Worm (Caenorhabditis elegans): ENCODE results near the gene fbxl-2.

DNA sequence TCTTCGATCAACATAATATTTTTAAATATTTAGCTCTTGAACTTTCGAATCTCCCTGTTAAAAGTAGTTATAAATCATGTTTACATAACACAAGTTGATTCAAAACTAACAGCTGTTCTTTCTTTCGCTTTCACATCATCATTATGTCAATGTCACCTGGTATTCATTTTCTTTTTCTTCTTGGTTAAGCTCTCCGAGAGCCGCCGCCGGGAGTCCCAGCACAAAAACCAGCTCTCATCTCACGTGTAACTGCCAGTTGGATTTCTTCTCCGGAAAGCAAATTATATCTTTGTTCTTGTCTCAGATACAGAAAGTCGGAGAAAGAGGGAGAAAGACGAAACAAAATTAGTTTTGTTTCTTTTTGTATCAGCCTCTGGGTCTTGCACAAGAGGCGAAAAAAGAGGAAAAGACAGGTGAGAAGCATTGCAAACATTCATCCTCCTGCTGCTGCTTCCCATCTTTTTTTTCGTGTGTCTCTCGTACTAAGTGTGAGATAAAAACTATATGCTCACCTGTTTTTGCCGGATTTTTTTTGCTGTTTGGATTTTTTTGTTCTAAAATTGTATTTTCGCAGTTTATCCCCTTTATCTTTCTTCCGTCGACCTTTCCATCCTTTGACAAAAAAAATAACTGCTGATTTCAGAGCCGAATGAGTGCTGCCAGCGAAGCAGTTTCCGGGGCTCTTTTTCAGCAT lies 25.6 kb upstream of the fbxl-2 start, which contains the start of gene F17C8.3:
- TF ChIP-seq sptf-1 (tag; optimal IDR thresholded peaks at IDR 0.05) (no peak), nhr-12 (tag; optimal IDR thresholded peaks at IDR 0.05) (no peak), lsy-2 (tag; optimal IDR thresholded peaks at IDR 0.05) (no peak), nhr-76 (tag; optimal IDR thresholded peaks at IDR 0.05) (no peak), lin-13 (tag; optimal IDR thresholded peaks at IDR 0.05) (no peak), hlh-1 (tag; optimal IDR thresholded peaks at IDR 0.05) (peak; percentile 69), pha-4 (tag; optimal IDR thresholded peaks at IDR 0.05) (no peak)

Measured in whole organism, mixed stage, embryonic.